Fruit fly (Drosophila melanogaster) whole organism, embryonic: ENCODE data around the gene CG34276.

ENCODE experiments used
- Awh ChIP-seq: fragments of 200-800 bp; sonication (Bioruptor generic); IDR thresholded peaks from 2 replicates; pipeline ENCODE4, ENCODE4 v1.3.6; 2022; ENCODE audit warnings: missing biosample characterization, missing genetic modification characterization
- CG10462 ChIP-seq: fragments of 200-800 bp; sonication (Bioruptor generic); optimal IDR thresholded peaks from 2 replicates; lab custom pipeline; 2016; ENCODE audit warnings: missing biosample characterization, missing genetic modification characterization
- CG11093 ChIP-seq: fragments of 200-800 bp; sonication (Bioruptor generic); IDR thresholded peaks from 3 replicates; pipeline ENCODE4 v1.3.6; 2022; ENCODE audit warnings: missing biosample characterization, missing genetic modification characterization
- CG11398 ChIP-seq: fragments of 200-800 bp; sonication (Bioruptor generic); optimal IDR thresholded peaks from 2 replicates; lab custom pipeline; 2016; ENCODE audit warnings: missing biosample characterization, missing genetic modification characterization
- CG12104 ChIP-seq: fragments of 200-800 bp; sonication (Bioruptor generic); optimal IDR thresholded peaks from 3 replicates; lab custom pipeline; 2016; ENCODE audit warnings: missing biosample characterization, missing genetic modification characterization
- CG12769 ChIP-seq: fragments of 200-800 bp; sonication (Bioruptor generic); optimal IDR thresholded peaks from 2 replicates; lab custom pipeline; 2019; ENCODE audit warnings: missing biosample characterization, mild to moderate bottlenecking, missing genetic modification characterization, moderate library complexity
- CG14667 ChIP-seq: fragments of 200-800 bp; sonication (Bioruptor generic); IDR thresholded peaks from 2 replicates; pipeline ENCODE4 v1.3.6; 2022; ENCODE audit warnings: missing biosample characterization, missing genetic modification characterization
- CG2678 ChIP-seq: fragments of 200-800 bp; sonication (Bioruptor generic); optimal IDR thresholded peaks from 3 replicates; lab custom pipeline; 2019; ENCODE audit warnings: missing biosample characterization, mild to moderate bottlenecking, missing genetic modification characterization, moderate library complexity
- CG30403 ChIP-seq: fragments of 200-800 bp; sonication (Bioruptor generic); optimal IDR thresholded peaks from 3 replicates; lab custom pipeline; 2016; ENCODE audit warnings: missing biosample characterization, missing genetic modification characterization
- CG32772 ChIP-seq: fragments of 200-800 bp; sonication (Bioruptor generic); IDR thresholded peaks from 2 replicates; pipeline ENCODE4 v1.3.6; 2022; ENCODE audit warnings: missing biosample characterization, missing genetic modification characterization
- CG3838 ChIP-seq: fragments of 200-800 bp; sonication (Bioruptor generic); optimal IDR thresholded peaks from 3 replicates; lab custom pipeline; 2016; ENCODE audit warnings: missing biosample characterization, missing genetic modification characterization
- CG6254 ChIP-seq: fragments of 200-800 bp; sonication (Bioruptor generic); optimal IDR thresholded peaks from 3 replicates; lab custom pipeline; 2017; ENCODE audit warnings: mild to moderate bottlenecking, missing biosample characterization, missing genetic modification reagents, missing genetic modification characterization
- CG9215 ChIP-seq: fragments of 200-800 bp; sonication (Bioruptor generic); IDR thresholded peaks from 2 replicates; pipeline ENCODE4 v1.3.6; 2022; ENCODE audit warnings: missing biosample characterization, missing genetic modification characterization
- D ChIP-seq, 2 experiments: fragments of 200-800 bp in 1 of 2; fragments of >200 bp in 1 of 2; sonication (Bioruptor generic) in 1 of 2; optimal IDR thresholded peaks; 2 replicates in 1 of 2; 3 replicates in 1 of 2; lab custom pipeline; 2017; ENCODE audit warnings: mild to moderate bottlenecking in 1 of 2, missing biosample characterization in 1 of 2, missing genetic modification characterization in 1 of 2, missing genetic modification reagents in 1 of 2
- Deaf1 ChIP-seq: fragments of 200-800 bp; optimal IDR thresholded peaks from 3 replicates; lab custom pipeline; 2019; ENCODE audit warnings: missing biosample characterization, mild to moderate bottlenecking, missing genetic modification characterization, moderate library complexity
- Six4 ChIP-seq: fragments of 200-800 bp; sonication (Bioruptor generic); optimal IDR thresholded peaks from 2 replicates; lab custom pipeline; 2016; ENCODE audit warnings: missing biosample characterization, missing genetic modification characterization
- Ssrp ChIP-seq: fragments of 200-800 bp; sonication (Bioruptor generic); optimal IDR thresholded peaks from 2 replicates; lab custom pipeline; 2018; ENCODE audit warnings: missing biosample characterization, mild to moderate bottlenecking, missing genetic modification characterization, moderate library complexity
- Stat92E ChIP-seq, 3 experiments: fragments of >200 bp in 2 of 3; fragments of 200-800 bp in 1 of 3; sonication (Bioruptor generic) in 1 of 3; optimal IDR thresholded peaks; 2 replicates each; lab custom pipeline; 2017 to 2019; ENCODE audit warnings: missing biosample characterization in 3 of 3, missing genetic modification characterization in 3 of 3, mild to moderate bottlenecking in 1 of 3, moderate library complexity in 1 of 3
- Xrp1 ChIP-seq: fragments of 200-800 bp; sonication (Bioruptor generic); IDR thresholded peaks from 2 replicates; pipeline ENCODE4 v1.3.6; 2022; ENCODE audit warnings: missing biosample characterization, missing genetic modification characterization
- abd-A ChIP-seq: fragments of 200-800 bp; sonication (Bioruptor generic); optimal IDR thresholded peaks from 3 replicates; lab custom pipeline; 2019; ENCODE audit warnings: missing biosample characterization, mild to moderate bottlenecking, missing genetic modification characterization, moderate library complexity
- ato ChIP-seq: fragments of 200-800 bp; sonication (Bioruptor generic); IDR thresholded peaks from 2 replicates; pipeline ENCODE4 v1.3.6; 2022; ENCODE audit warnings: missing biosample characterization, missing genetic modification characterization; ENCODE audit not compliant: partially characterized antibody
- btn ChIP-seq: fragments of 200-800 bp; sonication (Bioruptor generic); optimal IDR thresholded peaks from 2 replicates; lab custom pipeline; 2016; ENCODE audit warnings: missing biosample characterization, missing genetic modification characterization
- en ChIP-seq: fragments of 200-800 bp; sonication (Bioruptor generic); optimal IDR thresholded peaks from 2 replicates; lab custom pipeline; 2016; ENCODE audit warnings: missing biosample characterization, missing genetic modification characterization
- gce ChIP-seq: fragments of 200-800 bp; sonication (Bioruptor generic); IDR thresholded peaks from 3 replicates; pipeline ENCODE4 v1.3.6; 2022; ENCODE audit warnings: missing biosample characterization, missing genetic modification characterization
- gsb-n ChIP-seq: fragments of 200-800 bp; sonication (Bioruptor generic); optimal IDR thresholded peaks from 3 replicates; lab custom pipeline; 2018; ENCODE audit warnings: missing biosample characterization, mild to moderate bottlenecking, missing genetic modification characterization
- luna ChIP-seq: fragments of 200-800 bp; sonication (Bioruptor generic); optimal IDR thresholded peaks from 2 replicates; lab custom pipeline; 2016; ENCODE audit warnings: missing biosample characterization, missing genetic modification characterization
- mam ChIP-seq: fragments of 200-800 bp; sonication (Bioruptor generic); optimal IDR thresholded peaks from 3 replicates; lab custom pipeline; 2016; ENCODE audit warnings: missing biosample characterization, missing genetic modification characterization
- nerfin-1 ChIP-seq: fragments of 200-800 bp; sonication (Bioruptor generic); optimal IDR thresholded peaks from 3 replicates; lab custom pipeline; 2019; ENCODE audit warnings: missing biosample characterization, mild to moderate bottlenecking, missing genetic modification characterization, moderate library complexity
- oc ChIP-seq: fragments of 200-800 bp; sonication (Bioruptor generic); optimal IDR thresholded peaks from 2 replicates; lab custom pipeline; 2018; ENCODE audit warnings: missing biosample characterization, mild to moderate bottlenecking, missing genetic modification characterization, moderate library complexity
- peb ChIP-seq: fragments of 200-800 bp; sonication (Bioruptor generic); IDR thresholded peaks from 2 replicates; pipeline ENCODE4 v1.3.6; 2022; ENCODE audit warnings: missing biosample characterization, missing genetic modification characterization
- pfk ChIP-seq: fragments of 200-800 bp; sonication (Bioruptor generic); optimal IDR thresholded peaks from 2 replicates; lab custom pipeline; 2018; ENCODE audit warnings: missing biosample characterization, mild to moderate bottlenecking, missing genetic modification characterization, moderate library complexity
- phol ChIP-seq: fragments of 200-800 bp; sonication (Bioruptor generic); optimal IDR thresholded peaks from 3 replicates; lab custom pipeline; 2018; ENCODE audit warnings: missing biosample characterization, mild to moderate bottlenecking, missing genetic modification characterization, moderate library complexity
- pita ChIP-seq: fragments of 200-800 bp; sonication (Bioruptor generic); optimal IDR thresholded peaks from 2 replicates; lab custom pipeline; 2017; ENCODE audit warnings: missing biosample characterization, mild to moderate bottlenecking, missing genetic modification characterization
- scrt ChIP-seq: fragments of 200-800 bp; sonication (Bioruptor generic); optimal IDR thresholded peaks from 2 replicates; lab custom pipeline; 2018; ENCODE audit warnings: missing biosample characterization, mild to moderate bottlenecking, missing genetic modification characterization, moderate library complexity
- sd ChIP-seq: fragments of 200-800 bp; sonication (Bioruptor generic); optimal IDR thresholded peaks from 3 replicates; lab custom pipeline; 2018; ENCODE audit warnings: missing biosample characterization, mild to moderate bottlenecking, missing genetic modification characterization, moderate library complexity
- sqz ChIP-seq: fragments of 200-800 bp; sonication (Bioruptor generic); optimal IDR thresholded peaks from 3 replicates; lab custom pipeline; 2018; ENCODE audit warnings: missing biosample characterization, mild to moderate bottlenecking, missing genetic modification characterization
- tx ChIP-seq: fragments of 200-800 bp; sonication (Bioruptor generic); optimal IDR thresholded peaks from 2 replicates; lab custom pipeline; 2016; ENCODE audit warnings: missing biosample characterization, missing genetic modification characterization
- vvl ChIP-seq: fragments of 200-800 bp; sonication (Bioruptor generic); IDR thresholded peaks from 2 replicates; pipeline ENCODE4 v1.3.6; 2022; ENCODE audit warnings: missing biosample characterization, missing genetic modification characterization
- z ChIP-seq: fragments of 200-800 bp; sonication (Bioruptor generic); IDR thresholded peaks from 3 replicates; pipeline ENCODE4 v1.3.6; 2022; ENCODE audit warnings: missing biosample characterization, missing genetic modification characterization

Gene CG34276

DNA sequence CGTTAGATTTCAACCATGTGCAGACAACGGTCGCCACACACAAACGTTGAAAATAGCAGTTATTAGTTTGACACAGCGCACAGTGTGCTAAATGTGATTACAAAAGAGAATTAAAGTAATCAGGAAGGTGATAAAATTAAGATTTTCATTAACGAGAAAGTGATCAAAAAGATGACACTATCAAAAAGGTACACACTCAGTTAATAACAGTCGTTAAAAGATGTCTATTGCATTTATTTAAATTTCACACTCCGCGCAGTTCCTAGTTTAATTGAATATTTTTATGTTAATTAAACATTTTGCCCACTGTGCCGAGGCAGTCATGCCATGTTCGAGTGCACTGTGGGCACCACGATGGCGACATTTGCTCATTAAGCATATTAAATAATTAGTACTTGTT is 1.7 kb downstream of the CG34276 start (continued):
- TF ChIP-seq Six4 (GFP tag; lab: Kevin White, UChicago) (no peak), CG11093 (GFP tag; lab: Robert Waterston, UW) (no peak), pita (GFP tag; lab: Kevin White, UChicago) (no peak), tx (GFP tag; lab: Kevin White, UChicago) (no peak), pfk (GFP tag; lab: Kevin White, UChicago) (no peak), ato (GFP tag; lab: Robert Waterston, UW) (no peak), CG10462 (GFP tag; lab: Kevin White, UChicago) (no peak), sqz (GFP tag; lab: Kevin White, UChicago) (no peak), CG12104 (GFP tag; lab: Kevin White, UChicago) (no peak), D (optimal IDR thresholded peaks at IDR 0.05; lab: Kevin White, UChicago) (no peak), D (GFP tag; optimal IDR thresholded peaks at IDR 0.05; lab: Kevin White, UChicago) (no peak), luna (no peak), CG30403 (GFP tag; lab: Kevin White, UChicago) (peak; percentile 48), peb (GFP tag; lab: Robert Waterston, UW) (no peak), CG2678 (tag; lab: Kevin White, UChicago) (peak; percentile 51), CG9215 (GFP tag; lab: Robert Waterston, UW) (peak; percentile 18; the same call in 1 of the 2 replicates), z (GFP tag; lab: Robert Waterston, UW) (no peak), CG32772 (GFP tag; lab: Robert Waterston, UW) (no peak), Ssrp (peak; percentile 17), phol (tag; lab: Kevin White, UChicago) (peak; percentile 41), Stat92E (GFP tag; optimal IDR thresholded peaks at IDR 0.05; lab: Kevin White, UChicago) (no peak)

DNA sequence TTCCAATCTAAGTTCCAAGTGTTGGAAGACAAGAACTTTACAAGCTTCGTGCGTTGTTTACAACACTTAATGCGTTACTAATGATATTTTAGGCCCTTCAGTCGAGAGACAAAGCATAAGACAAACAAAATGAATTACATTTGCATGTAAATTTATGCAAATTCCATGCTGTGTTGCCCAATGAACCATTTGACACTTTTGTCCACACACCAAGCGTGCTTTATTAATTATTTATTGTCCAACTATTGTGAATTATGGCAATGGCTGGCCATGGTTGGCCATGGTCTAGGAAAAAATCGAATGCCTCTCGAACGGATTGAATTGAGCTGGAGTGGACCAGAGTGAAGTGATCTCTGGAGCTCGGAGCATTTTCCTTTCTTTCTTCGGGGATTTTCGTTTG is 2.7 kb downstream of the CG34276 start:
- TF ChIP-seq sd (tag; lab: Kevin White, UChicago): peak; percentile 32
- no peak for TF ChIP-seq CG6254 (GFP tag; lab: Kevin White, UChicago)
- no peak for TF ChIP-seq Xrp1 (GFP tag; lab: Robert Waterston, UW)
- TF ChIP-seq CG14667 (GFP tag; lab: Robert Waterston, UW): no peak
- TF ChIP-seq tx (GFP tag; lab: Kevin White, UChicago): no peak
- no peak for TF ChIP-seq nerfin-1
- no peak for TF ChIP-seq CG3838 (GFP tag; lab: Kevin White, UChicago)
- no peak for TF ChIP-seq scrt (GFP tag; lab: Kevin White, UChicago)
- TF ChIP-seq en (GFP tag; lab: Kevin White, UChicago): no peak
- no peak for TF ChIP-seq btn
- TF ChIP-seq oc (tag; lab: Kevin White, UChicago): peak; percentile 9
- TF ChIP-seq CG11398: no peak
- TF ChIP-seq abd-A (tag; lab: Kevin White, UChicago): peak; percentile 84
- peak; percentile 71 for TF ChIP-seq CG12769
- no peak for TF ChIP-seq Deaf1 (tag; lab: Kevin White, UChicago)
- TF ChIP-seq vvl (GFP tag; lab: Robert Waterston, UW): peak; percentile 89
- no peak for TF ChIP-seq gce (GFP tag; lab: Robert Waterston, UW)
- no peak for TF ChIP-seq mam
- TF ChIP-seq Awh: peak; percentile 22; the same call in 1 of the 2 replicates
- TF ChIP-seq CG11093 (GFP tag; lab: Robert Waterston, UW): no peak
- TF ChIP-seq gsb-n (tag; lab: Kevin White, UChicago): peak; percentile 22
